Worm (Caenorhabditis elegans) whole organism, mixed stage, embryonic: ENCODE data around the gene vps-35.
"Not testable (repeated sequence)": the region's sequence is repeated elsewhere in the genome, so short reads cannot be mapped to it uniquely, and the experiment has no call there.

Source experiments
- M03D4.4 ChIP-seq: sonication (generic microtip); optimal IDR thresholded peaks from 2 replicates; lab custom pipeline; 2017; ENCODE audit warnings: mild to moderate bottlenecking, missing genetic modification characterization, missing compliant biosample characterization
- bed-3 ChIP-seq: fragments of 200-800 bp; sonication (Bioruptor generic); optimal IDR thresholded peaks from 3 replicates; lab custom pipeline; 2018; ENCODE audit warnings: mild to moderate bottlenecking, missing genetic modification characterization, moderate library complexity, missing compliant biosample characterization
- blmp-1 ChIP-seq: fragments of 150-350 bp; optimal IDR thresholded peaks from 2 replicates; lab custom pipeline; 2014; ENCODE audit warnings: missing biosample characterization, missing genetic modification characterization
- ceh-39 ChIP-seq: fragments of 150-350 bp; optimal IDR thresholded peaks from 2 replicates; lab custom pipeline; 2014; ENCODE audit warnings: missing biosample characterization, missing genetic modification characterization
- ceh-43 ChIP-seq: fragments of 200-800 bp; sonication (Bioruptor generic); optimal IDR thresholded peaks from 2 replicates; lab custom pipeline; 2018; ENCODE audit warnings: mild to moderate bottlenecking, missing genetic modification characterization, moderate library complexity, missing compliant biosample characterization
- ceh-83 ChIP-seq: fragments of 200-800 bp; sonication (Bioruptor generic); optimal IDR thresholded peaks from 2 replicates; lab custom pipeline; 2018; ENCODE audit warnings: mild to moderate bottlenecking, missing genetic modification characterization, missing compliant biosample characterization
- ces-1 ChIP-seq: fragments of 150-350 bp; optimal IDR thresholded peaks from 2 replicates; lab custom pipeline; 2014; ENCODE audit warnings: missing biosample characterization, missing genetic modification reagents, missing genetic modification characterization
- cnd-1 ChIP-seq: fragments of 200-800 bp; sonication (Bioruptor generic); optimal IDR thresholded peaks from 2 replicates; lab custom pipeline; 2018; ENCODE audit warnings: mild to moderate bottlenecking, missing genetic modification characterization, missing compliant biosample characterization
- drap-1 ChIP-seq: fragments of 200-800 bp; sonication (Bioruptor generic); optimal IDR thresholded peaks from 3 replicates; lab custom pipeline; 2018; ENCODE audit warnings: mild to moderate bottlenecking, missing genetic modification characterization, missing compliant biosample characterization
- elt-1 ChIP-seq: sonication (generic microtip); optimal IDR thresholded peaks from 2 replicates; lab custom pipeline; 2017; ENCODE audit warnings: missing genetic modification characterization, mild to moderate bottlenecking, missing compliant biosample characterization, antibody characterized with exemption, moderate library complexity, borderline replicate concordance; ENCODE audit not compliant: insufficient read depth
- ham-2 ChIP-seq: fragments of 200-800 bp; sonication (Bioruptor generic); optimal IDR thresholded peaks from 2 replicates; lab custom pipeline; 2018; ENCODE audit warnings: mild to moderate bottlenecking, missing genetic modification characterization, missing compliant biosample characterization
- hlh-1 ChIP-seq: fragments of 150-350 bp; optimal IDR thresholded peaks from 2 replicates; lab custom pipeline; 2014; ENCODE audit warnings: missing biosample characterization, missing genetic modification reagents, missing genetic modification characterization
- lin-13 ChIP-seq: fragments of 150-350 bp; optimal IDR thresholded peaks from 2 replicates; lab custom pipeline; 2014; ENCODE audit warnings: missing biosample characterization, missing genetic modification characterization
- lin-32 ChIP-seq: fragments of 200-800 bp; sonication (Bioruptor generic); optimal IDR thresholded peaks from 2 replicates; lab custom pipeline; 2018; ENCODE audit warnings: mild to moderate bottlenecking, missing genetic modification characterization, missing compliant biosample characterization
- lsy-2 ChIP-seq: fragments of 150-350 bp; optimal IDR thresholded peaks from 2 replicates; lab custom pipeline; 2014; ENCODE audit warnings: missing biosample characterization, missing genetic modification characterization
- mab-5 ChIP-seq: fragments of 150-350 bp; optimal IDR thresholded peaks from 2 replicates; lab custom pipeline; 2014; ENCODE audit warnings: missing biosample characterization, missing genetic modification characterization
- mep-1 ChIP-seq: fragments of 150-350 bp; optimal IDR thresholded peaks from 2 replicates; lab custom pipeline; 2017; ENCODE audit warnings: missing biosample characterization, missing genetic modification reagents, missing genetic modification characterization, inconsistent platforms
- mls-2 ChIP-seq: sonication (generic microtip); optimal IDR thresholded peaks from 2 replicates; lab custom pipeline; 2016; ENCODE audit warnings: mild to moderate bottlenecking, missing genetic modification characterization, moderate library complexity, missing compliant biosample characterization
- nhr-12 ChIP-seq: fragments of 150-350 bp; optimal IDR thresholded peaks from 2 replicates; lab custom pipeline; 2014; ENCODE audit warnings: missing biosample characterization, missing genetic modification characterization
- nhr-2 ChIP-seq: fragments of 150-350 bp; optimal IDR thresholded peaks from 2 replicates; lab custom pipeline; 2014; ENCODE audit warnings: missing biosample characterization, missing genetic modification characterization
- nhr-28 ChIP-seq: fragments of 150-350 bp; optimal IDR thresholded peaks from 2 replicates; lab custom pipeline; 2014; ENCODE audit warnings: missing biosample characterization, missing genetic modification characterization
- nhr-76 ChIP-seq: sonication (generic microtip); optimal IDR thresholded peaks from 2 replicates; lab custom pipeline; 2017; ENCODE audit warnings: missing biosample characterization, missing genetic modification characterization
- pha-4 ChIP-seq: fragments of 150-350 bp; optimal IDR thresholded peaks from 2 replicates; lab custom pipeline; 2018; ENCODE audit warnings: missing biosample characterization, missing genetic modification reagents, missing genetic modification characterization
- sem-2 ChIP-seq: fragments of 200-800 bp; sonication (Bioruptor generic); optimal IDR thresholded peaks from 2 replicates; lab custom pipeline; 2018; ENCODE audit warnings: mild to moderate bottlenecking, missing genetic modification characterization, missing compliant biosample characterization
- sptf-1 ChIP-seq: sonication (generic microtip); optimal IDR thresholded peaks from 2 replicates; lab custom pipeline; 2017; ENCODE audit warnings: mild to moderate bottlenecking, missing genetic modification characterization, moderate library complexity, missing compliant biosample characterization
- tbx-8 ChIP-seq: fragments of 200-800 bp; sonication (Bioruptor generic); optimal IDR thresholded peaks from 2 replicates; lab custom pipeline; 2018; ENCODE audit warnings: mild to moderate bottlenecking, missing genetic modification characterization, moderate library complexity, missing compliant biosample characterization
- unc-120 ChIP-seq: sonication (generic microtip); optimal IDR thresholded peaks from 2 replicates; lab custom pipeline; 2017; ENCODE audit warnings: missing genetic modification characterization, missing compliant biosample characterization; ENCODE audit not compliant: poor library complexity, severe bottlenecking
- unc-39 ChIP-seq: fragments of 150-350 bp; optimal IDR thresholded peaks from 2 replicates; lab custom pipeline; 2014; ENCODE audit warnings: missing biosample characterization, missing genetic modification characterization
- unc-62 ChIP-seq: fragments of 150-350 bp; optimal IDR thresholded peaks from 2 replicates; lab custom pipeline; 2014; ENCODE audit warnings: missing biosample characterization, missing genetic modification reagents, missing genetic modification characterization
- zip-8 ChIP-seq: fragments of 150-350 bp; optimal IDR thresholded peaks from 2 replicates; lab custom pipeline; 2014; ENCODE audit warnings: missing biosample characterization, missing genetic modification characterization
- ztf-11 ChIP-seq: fragments of 150-350 bp; optimal IDR thresholded peaks from 2 replicates; lab custom pipeline; 2014; ENCODE audit warnings: missing biosample characterization, missing genetic modification characterization

Gene vps-35

ce11 chrII:5873564-5874070 lies 34.0 kb upstream of the vps-35 start, which contains the start of gene tex-2:
TSS of gene tex-2 (minus strand) at chrII:5873614.
- TF ChIP-seq pha-4 (tag; lab: Kevin White, UChicago) (no peak), drap-1 (no peak), blmp-1 (tag; lab: Kevin White, UChicago) (no peak), hlh-1 (tag; lab: Kevin White, UChicago) (no peak), mls-2 (tag; lab: Kevin White, UChicago) (no peak), mep-1 (peak; percentile 86), ceh-83 (GFP tag; lab: Kevin White, UChicago) (no peak), sptf-1 (no peak), lin-13 (peak; percentile 54), zip-8 (tag; lab: Kevin White, UChicago) (no peak), tbx-8 (GFP tag; lab: Kevin White, UChicago) (no peak), unc-120 (tag; lab: Kevin White, UChicago) (no peak), elt-1 (tag; lab: Kevin White, UChicago) (no peak), ces-1 (peak; percentile 89), ceh-39 (tag; lab: Kevin White, UChicago) (no peak), ceh-43 (no peak), nhr-12 (tag; lab: Kevin White, UChicago) (no peak), lsy-2 (tag; lab: Kevin White, UChicago) (peak; percentile 30), bed-3 (GFP tag; lab: Kevin White, UChicago) (no peak)

ce11 chrII:5874130-5874529 lies 33.5 kb upstream of the vps-35 start:
- TF ChIP-seq nhr-28 = no peak
- TF ChIP-seq mab-5 (tag; lab: Kevin White, UChicago) = no peak
- TF ChIP-seq ham-2 = no peak
- TF ChIP-seq nhr-76 (tag; lab: Kevin White, UChicago) = no peak
- no peak for TF ChIP-seq lin-32 (GFP tag; lab: Kevin White, UChicago)
- TF ChIP-seq hlh-1 (tag; lab: Kevin White, UChicago) = no peak
- TF ChIP-seq, all 35 proteins: peak for 0

- TF ChIP-seq ceh-83 (GFP tag; lab: Kevin White, UChicago) (no peak), unc-62 (GFP tag; lab: Kevin White, UChicago) (no peak), ham-2 (no peak), nhr-2 (no peak), elt-1 (tag; lab: Kevin White, UChicago) (no peak), sptf-1 (no peak), nhr-28 (no peak), tbx-8 (GFP tag; lab: Kevin White, UChicago) (no peak), lin-13 (no peak)
These were observed 31.6 kb upstream of the vps-35 start, which contains the start of gene F55C12.6 for ce11 chrII:5876053-5876452. TSS of gene F55C12.6 (minus strand) at chrII:5876153.

- not testable (repeated sequence) for TF ChIP-seq unc-39, M03D4.4, mab-5 (tag; lab: Kevin White, UChicago)
These were observed 31.1 kb upstream of the vps-35 start, which contains the start of gene F55C12.2 for ce11 chrII:5876511-5876910. TSS of gene F55C12.2 (plus strand) at chrII:5876811.

ce11 chrII:5880677-5881076 lies 26.9 kb upstream of the vps-35 start:
- TF ChIP-seq mls-2 (tag; lab: Kevin White, UChicago) (peak; percentile 23), nhr-12 (tag; lab: Kevin White, UChicago) (no peak)

- TF ChIP-seq unc-39 (tag; lab: Kevin White, UChicago) = no peak
- TF ChIP-seq tbx-8 (GFP tag; lab: Kevin White, UChicago) = no peak
- no peak for TF ChIP-seq M03D4.4 (tag; lab: Kevin White, UChicago)
- no peak for TF ChIP-seq cnd-1 (tag; lab: Kevin White, UChicago)
- no peak for TF ChIP-seq lin-13
- no peak for TF ChIP-seq pha-4 (tag; lab: Kevin White, UChicago)
- no peak for TF ChIP-seq ceh-43
- no peak for TF ChIP-seq bed-3 (GFP tag; lab: Kevin White, UChicago)
- TF ChIP-seq ceh-83 (GFP tag; lab: Kevin White, UChicago) = no peak
- no peak for TF ChIP-seq ham-2
- no peak for TF ChIP-seq ztf-11 (tag; lab: Kevin White, UChicago)
- no peak for TF ChIP-seq sem-2 (GFP tag; lab: Kevin White, UChicago)
- TF ChIP-seq, all 35 proteins: peak for 0
These were observed 23.4 kb upstream of the vps-35 start, which contains the start of gene rfip-1 for ce11 chrII:5884252-5884651. TSS of gene rfip-1 (plus strand) at chrII:5884552.
